Worm (Caenorhabditis elegans): Measurements from ENCODE around the gene mbk-1.
A peak's percentile ranks its signal among the peaks of the same experiment; 100 is the strongest.

Gene mbk-1

DNA sequence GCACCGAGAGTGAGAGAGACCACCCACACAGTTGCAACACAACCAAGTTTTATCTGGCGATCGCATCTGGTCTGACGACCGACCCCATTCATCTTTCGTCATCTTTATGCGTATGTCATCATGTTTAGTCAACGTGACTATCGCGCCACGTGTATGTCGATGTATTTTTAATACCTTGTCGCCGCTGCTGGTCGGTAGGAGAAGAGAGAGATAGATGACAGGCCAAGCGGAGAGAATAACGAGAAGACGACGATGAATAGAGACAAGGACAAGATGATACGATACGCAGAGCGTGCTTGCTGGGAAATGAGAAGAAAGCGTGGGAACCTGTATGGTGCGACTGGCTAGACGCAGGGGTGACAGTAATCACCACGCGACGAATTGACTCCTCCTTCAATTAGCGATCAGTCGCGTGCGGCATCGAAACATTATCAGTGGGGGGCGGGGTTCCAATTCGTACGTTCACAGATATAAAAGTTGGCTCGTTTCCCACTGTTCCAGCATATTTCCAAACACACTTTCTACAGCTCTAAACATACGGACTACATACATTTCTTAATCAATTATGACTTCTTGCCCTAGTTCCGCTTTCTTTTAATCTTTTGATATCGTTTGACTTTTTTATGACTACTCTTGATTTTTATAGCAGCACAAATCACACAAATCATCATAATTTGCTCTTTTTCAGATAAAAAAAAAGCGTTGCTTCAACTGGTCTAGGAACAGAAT lies 33.9 kb downstream of the mbk-1 start, which contains the start of gene tatn-1 (continued):
- TF ChIP-seq nhr-237 (tag; optimal IDR thresholded peaks at IDR 0.05) = no peak
- TF ChIP-seq mes-2 (tag; optimal IDR thresholded peaks at IDR 0.05; ENCODE audit: poor library complexity, severe bottlenecking) = no peak
- TF ChIP-seq saeg-2 (GFP tag; IDR thresholded peaks at IDR 0.05) = peak; percentile 80; the same call in 1 of the 2 replicates
- TF ChIP-seq gei-8 (GFP tag; optimal IDR thresholded peaks at IDR 0.05) = peak; percentile 80
- TF ChIP-seq jun-1 (tag; optimal IDR thresholded peaks at IDR 0.05) = peak; percentile 53
- TF ChIP-seq unc-62 (GFP tag; optimal IDR thresholded peaks at IDR 0.05 in 1 of 2) = peak; percentile 59 to 100
- no peak for TF ChIP-seq unc-62 (tag; optimal IDR thresholded peaks at IDR 0.05)
- TF ChIP-seq nhr-28 (tag; optimal IDR thresholded peaks at IDR 0.05) = peak; percentile 83
- TF ChIP-seq dve-1 (tag; optimal IDR thresholded peaks at IDR 0.05; ENCODE audit: insufficient read depth) = peak; percentile 86
- 0 out of 2 replicates have a peak, but pooled peaks have one; percentile 11 for TF ChIP-seq egl-43 (GFP tag; IDR thresholded peaks at IDR 0.05)
- TF ChIP-seq T26A8.4 (GFP tag; IDR thresholded peaks at IDR 0.05) = peak; percentile 65
- peak; percentile 32; the same call in 1 of the 2 replicates for TF ChIP-seq madf-9 (GFP tag; conservative IDR thresholded peaks at IDR 0.05)
- peak; percentile 99 for TF ChIP-seq aha-1 (tag)
- TF ChIP-seq nhr-10 (tag; optimal IDR thresholded peaks at IDR 0.05) = peak; percentile 81
- TF ChIP-seq fkh-10 (GFP tag; optimal IDR thresholded peaks at IDR 0.05) = no peak
- TF ChIP-seq zip-11 (GFP tag; IDR thresholded peaks at IDR 0.05) = no peak
- no peak for TF ChIP-seq ces-1 (GFP tag; optimal IDR thresholded peaks at IDR 0.05)
- peak; percentile 99 for TF ChIP-seq mxl-3 (GFP tag; optimal IDR thresholded peaks at IDR 0.05)
- peak; percentile 43 to 58 for TF ChIP-seq lsy-2 (tag; optimal IDR thresholded peaks at IDR 0.05)
- TF ChIP-seq nhr-48 (tag; optimal IDR thresholded peaks at IDR 0.05) = peak; percentile 98
- no peak for TF ChIP-seq F49E8.2 (tag; optimal IDR thresholded peaks at IDR 0.05; ENCODE audit: borderline replicate concordance)
- TF ChIP-seq daf-16 (GFP tag; optimal IDR thresholded peaks at IDR 0.05) = peak in 1 of 2 experiments; percentile 56
- peak; percentile 81 for TF ChIP-seq daf-16 (tag; optimal IDR thresholded peaks at IDR 0.05)
- TF ChIP-seq D1046.2 (GFP tag; IDR thresholded peaks at IDR 0.05) = no peak
- TF ChIP-seq F44E2.7 (GFP tag; IDR thresholded peaks at IDR 0.05) = no peak
- no peak for TF ChIP-seq attf-4 (tag; optimal IDR thresholded peaks at IDR 0.05)
- 0 out of 2 replicates have a peak, but pooled peaks have one; percentile 3 for TF ChIP-seq mxl-2 (GFP tag; conservative IDR thresholded peaks at IDR 0.05)
- peak; percentile 61 for TF ChIP-seq spr-1 (tag; optimal IDR thresholded peaks at IDR 0.05)
- TF ChIP-seq pha-4 (GFP tag; IDR thresholded peaks at IDR 0.05) = 0 out of 2 replicates have a peak, but pooled peaks have one; percentile 38
- no peak for TF ChIP-seq pha-4 (tag; optimal IDR thresholded peaks at IDR 0.05)
- TF ChIP-seq ztf-7 (tag; optimal IDR thresholded peaks at IDR 0.05) = peak; percentile 39
- TF ChIP-seq hmg-1.1 (GFP tag; IDR thresholded peaks at IDR 0.05) = peak; percentile 25; the same call in 1 of the 2 replicates
- TF ChIP-seq daf-19 (GFP tag; conservative IDR thresholded peaks at IDR 0.05) = no peak
- TF ChIP-seq mep-1 (tag; optimal IDR thresholded peaks at IDR 0.05) = peak; percentile 40
- no peak for TF ChIP-seq unc-39 (tag; optimal IDR thresholded peaks at IDR 0.05)
- TF ChIP-seq dmd-6 (GFP tag; IDR thresholded peaks at IDR 0.05) = peak; percentile 97
- 0 out of 2 replicates have a peak, but pooled peaks have one; percentile 11 for TF ChIP-seq arid-1 (GFP tag; conservative IDR thresholded peaks at IDR 0.05)
- TF ChIP-seq dmd-9 (GFP tag; IDR thresholded peaks at IDR 0.05) = no peak
- no peak for TF ChIP-seq lin-15B (tag; optimal IDR thresholded peaks at IDR 0.05)
- peak; percentile 12; the same call in 1 of the 2 replicates for TF ChIP-seq nhr-42 (GFP tag; IDR thresholded peaks at IDR 0.05)
- TF ChIP-seq nhr-111 (GFP tag; optimal IDR thresholded peaks at IDR 0.05) = no peak
- TF ChIP-seq php-3 (GFP tag; IDR thresholded peaks at IDR 0.05) = peak; percentile 87; the same call in 1 of the 2 replicates
- TF ChIP-seq nhr-77 (tag; optimal IDR thresholded peaks at IDR 0.05) = peak; percentile 94
- TF ChIP-seq zag-1 (tag; optimal IDR thresholded peaks at IDR 0.05) = no peak
- TF ChIP-seq zip-2 (tag; optimal IDR thresholded peaks at IDR 0.05) = no peak
- no peak for TF ChIP-seq R02D3.7 (tag; optimal IDR thresholded peaks at IDR 0.05)
- TF ChIP-seq Y48G9A.11 (GFP tag; IDR thresholded peaks at IDR 0.05) = no peak
